Worm (Caenorhabditis elegans) whole organism, L4 larva: ENCODE measurements around the gene ZC250.5.

Source experiments
- D1046.2 ChIP-seq: fragments of 200-800 bp; sonication (Bioruptor generic); IDR thresholded peaks from 2 replicates; pipeline ENCODE4 v1.3.6; 2022; ENCODE audit warnings: missing genetic modification characterization, missing compliant biosample characterization
- F10B5.3 ChIP-seq: sonication (generic microtip); optimal IDR thresholded peaks from 2 replicates; lab custom pipeline; 2016; ENCODE audit warnings: mild to moderate bottlenecking, missing genetic modification characterization, missing compliant biosample characterization
- F37D6.2 ChIP-seq: sonication (generic microtip); optimal IDR thresholded peaks from 2 replicates; lab custom pipeline; 2016; ENCODE audit warnings: mild to moderate bottlenecking, missing genetic modification characterization, missing compliant biosample characterization
- F49E8.2 ChIP-seq: sonication (generic microtip); optimal IDR thresholded peaks from 2 replicates; lab custom pipeline; 2016; ENCODE audit warnings: missing compliant biosample characterization, mild to moderate bottlenecking, missing genetic modification characterization, borderline replicate concordance
- T26A8.4 ChIP-seq: fragments of 200-800 bp; sonication (Bioruptor generic); IDR thresholded peaks from 2 replicates; pipeline ENCODE4 v1.3.6; 2022; ENCODE audit warnings: missing genetic modification characterization, missing compliant biosample characterization
- Y75B8A.6 ChIP-seq: fragments of 200-800 bp; sonication (Bioruptor generic); IDR thresholded peaks from 2 replicates; pipeline ENCODE4 v1.3.6; 2022; ENCODE audit warnings: missing genetic modification reagents, missing genetic modification characterization, missing compliant biosample characterization
- aha-1 ChIP-seq: fragments of 150-350 bp; peaks from one replicate; lab custom pipeline; 2014; ENCODE audit warnings: missing biosample characterization, missing genetic modification characterization
- aly-2 ChIP-seq: sonication (generic microtip); optimal IDR thresholded peaks from 2 replicates; lab custom pipeline; 2018; ENCODE audit warnings: missing biosample characterization, missing genetic modification characterization
- ama-1 ChIP-seq: fragments of 150-350 bp; optimal IDR thresholded peaks from 2 replicates; lab custom pipeline; 2014; ENCODE audit warnings: inconsistent platforms, mixed read lengths
- arid-1 ChIP-seq: fragments of 200-800 bp; sonication (Bioruptor generic); conservative IDR thresholded peaks from 2 replicates; pipeline ENCODE4 v1.3.6; 2022; ENCODE audit warnings: missing genetic modification reagents, missing genetic modification characterization, missing compliant biosample characterization
- ceh-20 ChIP-seq: fragments of 200-800 bp; sonication (Bioruptor generic); IDR thresholded peaks from 2 replicates; pipeline ENCODE4 v1.3.6; 2022; ENCODE audit warnings: missing genetic modification reagents, missing genetic modification characterization, missing compliant biosample characterization
- ceh-62 ChIP-seq: sonication (generic microtip); optimal IDR thresholded peaks from 2 replicates; lab custom pipeline; 2017; ENCODE audit warnings: missing biosample characterization, missing genetic modification characterization
- ceh-82 ChIP-seq: sonication (generic microtip); optimal IDR thresholded peaks from 2 replicates; lab custom pipeline; 2017; ENCODE audit warnings: missing biosample characterization, missing genetic modification characterization
- ctbp-1 ChIP-seq: fragments of 200-800 bp; sonication (Bioruptor generic); IDR thresholded peaks from 2 replicates; pipeline ENCODE4 v1.3.6; 2022; ENCODE audit warnings: missing genetic modification reagents, missing genetic modification characterization, missing compliant biosample characterization
- dpl-1 ChIP-seq: fragments of 150-350 bp; optimal IDR thresholded peaks from 2 replicates; lab custom pipeline; 2014; ENCODE audit warnings: missing biosample characterization, missing genetic modification reagents, missing genetic modification characterization
- gei-8 ChIP-seq: fragments of 200-800 bp; sonication (Bioruptor generic); optimal IDR thresholded peaks from 2 replicates; lab custom pipeline; 2018; ENCODE audit warnings: mild to moderate bottlenecking, missing genetic modification characterization, missing compliant biosample characterization
- hlh-11 ChIP-seq: fragments of 200-800 bp; sonication (Bioruptor generic); optimal IDR thresholded peaks from 2 replicates; lab custom pipeline; 2018; ENCODE audit warnings: mild to moderate bottlenecking, missing genetic modification characterization, missing compliant biosample characterization
- hlh-30 ChIP-seq: sonication (generic microtip); optimal IDR thresholded peaks from 2 replicates; lab custom pipeline; 2017; ENCODE audit warnings: antibody characterized with exemption, mild to moderate bottlenecking, missing genetic modification characterization, missing compliant biosample characterization; ENCODE audit not compliant: insufficient read depth
- hmg-1.1 ChIP-seq: fragments of 200-800 bp; sonication (Bioruptor generic); IDR thresholded peaks from 2 replicates; pipeline ENCODE4 v1.3.6; 2022; ENCODE audit warnings: missing genetic modification reagents, missing genetic modification characterization, missing compliant biosample characterization
- jun-1 ChIP-seq: fragments of 150-350 bp; optimal IDR thresholded peaks from 2 replicates; lab custom pipeline; 2014; ENCODE audit warnings: missing biosample characterization, missing genetic modification reagents, missing genetic modification characterization
- lin-1 ChIP-seq: fragments of 200-800 bp; sonication (Bioruptor generic); IDR thresholded peaks from 2 replicates; pipeline ENCODE4 v1.3.6; 2022; ENCODE audit warnings: missing genetic modification reagents, missing genetic modification characterization, missing compliant biosample characterization
- lin-15B ChIP-seq: fragments of 150-350 bp; sonication (generic microtip); optimal IDR thresholded peaks from 3 replicates; lab custom pipeline; 2014; ENCODE audit warnings: missing biosample characterization, missing genetic modification characterization
- lin-29 ChIP-seq: fragments of 200-800 bp; sonication (Bioruptor generic); IDR thresholded peaks from 2 replicates; pipeline ENCODE4 v1.3.6; 2022; ENCODE audit warnings: missing genetic modification reagents, missing genetic modification characterization, missing compliant biosample characterization
- lin-38 ChIP-seq: fragments of 200-800 bp; sonication (Bioruptor generic); IDR thresholded peaks from 2 replicates; pipeline ENCODE4 v1.3.6; 2022; ENCODE audit warnings: missing genetic modification reagents, missing genetic modification characterization, missing compliant biosample characterization
- lin-39 ChIP-seq: fragments of 150-350 bp; optimal IDR thresholded peaks from 2 replicates; lab custom pipeline; 2014; ENCODE audit warnings: missing biosample characterization, missing genetic modification reagents, missing genetic modification characterization
- lsy-2 ChIP-seq, 2 experiments: fragments of 150-350 bp in 1 of 2; sonication (generic microtip) in 1 of 2; optimal IDR thresholded peaks; 2 replicates each; lab custom pipeline; 2014 to 2017; ENCODE audit warnings: missing biosample characterization in 2 of 2, missing genetic modification characterization in 2 of 2
- madf-5 ChIP-seq, 2 experiments: fragments of 200-800 bp; sonication (Bioruptor generic); IDR thresholded peaks; 2 replicates each; pipeline ENCODE4 v1.3.6; 2022; ENCODE audit warnings: missing compliant biosample characterization in 2 of 2, missing genetic modification characterization in 2 of 2
- mep-1 ChIP-seq: fragments of 150-350 bp; sonication (generic microtip); optimal IDR thresholded peaks from 3 replicates; lab custom pipeline; 2014; ENCODE audit warnings: missing biosample characterization, missing genetic modification characterization
- nhr-111 ChIP-seq: fragments of 200-800 bp; sonication (Bioruptor generic); optimal IDR thresholded peaks from 2 replicates; lab custom pipeline; 2018; ENCODE audit warnings: mild to moderate bottlenecking, missing genetic modification characterization, missing compliant biosample characterization
- nhr-28 ChIP-seq: fragments of 150-350 bp; optimal IDR thresholded peaks from 2 replicates; lab custom pipeline; 2014; ENCODE audit warnings: missing biosample characterization, missing genetic modification characterization
- nhr-42 ChIP-seq: fragments of 200-800 bp; sonication (Bioruptor generic); IDR thresholded peaks from 2 replicates; pipeline ENCODE4 v1.3.6; 2022; ENCODE audit warnings: missing genetic modification characterization, missing compliant biosample characterization
- nhr-48 ChIP-seq: sonication (generic microtip); optimal IDR thresholded peaks from 2 replicates; lab custom pipeline; 2016; ENCODE audit warnings: mild to moderate bottlenecking, missing genetic modification characterization, missing compliant biosample characterization
- nhr-6 ChIP-seq: fragments of 150-350 bp; optimal IDR thresholded peaks from 2 replicates; lab custom pipeline; 2014; ENCODE audit warnings: missing biosample characterization, missing genetic modification characterization
- pha-4 ChIP-seq, 2 experiments: fragments of 150-350 bp in 1 of 2; fragments of 200-800 bp in 1 of 2; sonication (Bioruptor generic) in 1 of 2; IDR thresholded peaks in 1 of 2; optimal IDR thresholded peaks in 1 of 2; 2 replicates each; pipeline versions ENCODE4 v1.3.6 to Lab custom; 2014 to 2022; ENCODE audit warnings: missing genetic modification characterization in 2 of 2, missing genetic modification reagents in 2 of 2, missing biosample characterization in 1 of 2, missing compliant biosample characterization in 1 of 2
- php-3 ChIP-seq: fragments of 200-800 bp; sonication (Bioruptor generic); IDR thresholded peaks from 2 replicates; pipeline ENCODE4 v1.3.6; 2022; ENCODE audit warnings: missing genetic modification reagents, missing genetic modification characterization, missing compliant biosample characterization
- saeg-2 ChIP-seq: fragments of 200-800 bp; sonication (Bioruptor generic); IDR thresholded peaks from 2 replicates; pipeline ENCODE4 v1.3.6; 2022; ENCODE audit warnings: missing genetic modification reagents, missing genetic modification characterization, missing compliant biosample characterization
- skn-1 ChIP-seq: fragments of 150-350 bp; optimal IDR thresholded peaks from 2 replicates; lab custom pipeline; 2014; ENCODE audit warnings: missing biosample characterization, missing genetic modification characterization
- snpc-4 ChIP-seq: fragments of 150-350 bp; optimal IDR thresholded peaks from 2 replicates; lab custom pipeline; 2014; ENCODE audit warnings: missing biosample characterization, missing genetic modification characterization
- spr-3 ChIP-seq: fragments of 200-800 bp; sonication (Bioruptor generic); optimal IDR thresholded peaks from 2 replicates; lab custom pipeline; 2018; ENCODE audit warnings: mild to moderate bottlenecking, missing genetic modification characterization, missing compliant biosample characterization
- tag-97 ChIP-seq: fragments of 200-800 bp; sonication (Bioruptor generic); IDR thresholded peaks from 2 replicates; pipeline ENCODE4 v1.3.6; 2022; ENCODE audit warnings: missing genetic modification characterization, missing compliant biosample characterization
- tra-1 ChIP-seq: fragments of 200-800 bp; sonication (Bioruptor generic); IDR thresholded peaks from 2 replicates; pipeline ENCODE4 v1.3.6; 2022; ENCODE audit warnings: missing genetic modification reagents, missing genetic modification characterization, missing compliant biosample characterization
- unc-62 ChIP-seq, 3 experiments: fragments of 150-350 bp in 1 of 3; sonication (generic microtip); optimal IDR thresholded peaks in 2 of 3; peaks in 1 of 3; 1 replicate in 1 of 3; 2 replicates in 2 of 3; lab custom pipeline; 2014 to 2017; ENCODE audit warnings: missing biosample characterization in 3 of 3, missing genetic modification characterization in 3 of 3, missing genetic modification reagents in 3 of 3, missing genotype in 1 of 3
- zfp-2 ChIP-seq: sonication (generic microtip); optimal IDR thresholded peaks from 2 replicates; lab custom pipeline; 2016; ENCODE audit warnings: mild to moderate bottlenecking, missing genetic modification characterization, missing compliant biosample characterization
- zfp-3 ChIP-seq: fragments of 200-800 bp; sonication (Bioruptor generic); conservative IDR thresholded peaks from 2 replicates; pipeline ENCODE4 v1.3.6; 2022; ENCODE audit warnings: missing genetic modification reagents, missing genetic modification characterization, missing compliant biosample characterization
- zip-2 ChIP-seq: fragments of 150-350 bp; optimal IDR thresholded peaks from 2 replicates; lab custom pipeline; 2014; ENCODE audit warnings: missing biosample characterization, missing genetic modification characterization
- ztf-7 ChIP-seq: fragments of 150-350 bp; optimal IDR thresholded peaks from 2 replicates; lab custom pipeline; 2014; ENCODE audit warnings: missing biosample characterization, missing genetic modification characterization

Gene ZC250.5

DNA sequence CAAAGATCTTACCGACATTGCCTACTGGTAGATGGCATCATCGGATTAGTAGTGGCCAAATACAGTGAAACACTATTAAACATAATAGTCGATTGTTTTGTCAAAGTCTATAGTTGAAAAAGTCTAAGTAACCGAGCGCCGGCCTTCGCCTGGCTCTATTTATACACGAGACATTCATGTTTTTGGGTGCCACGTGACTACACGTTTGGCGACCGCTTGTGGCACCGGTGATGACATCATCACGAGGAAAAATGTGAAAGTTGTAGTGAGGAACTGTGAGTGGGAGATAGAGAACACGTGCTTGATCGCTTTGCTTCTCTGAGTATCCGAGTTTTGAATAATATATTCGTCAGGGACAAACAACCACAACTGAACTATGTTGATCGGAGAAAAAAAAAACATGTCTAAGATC lies 38.8 kb downstream of the ZC250.5 start (continued):
- TF ChIP-seq zfp-2 (tag; lab: Kevin White, UChicago) (no peak), pha-4 (GFP tag; IDR thresholded peaks at IDR 0.05; lab: Robert Waterston, UW) (peak; percentile 53; the same call in 1 of the 2 replicates), pha-4 (tag; optimal IDR thresholded peaks at IDR 0.05; lab: Kevin White, UChicago) (no peak), arid-1 (no peak), spr-3 (no peak), hmg-1.1 (no peak; the same call in 1 of the 2 replicates), zfp-3 (GFP tag; lab: Robert Waterston, UW) (peak; percentile 8; the same call in 1 of the 2 replicates), jun-1 (tag; lab: Kevin White, UChicago) (peak; percentile 30), lin-1 (peak; percentile 65), ceh-20 (peak; percentile 79; the same call in 1 of the 2 replicates), ceh-82 (tag; lab: Kevin White, UChicago) (no peak), zip-2 (tag; lab: Kevin White, UChicago) (peak; percentile 45), lin-29 (peak; percentile 66; the same call in 1 of the 2 replicates), T26A8.4 (peak; percentile 33; the same call in 1 of the 2 replicates), lin-39 (tag; lab: Kevin White, UChicago) (no peak)

DNA sequence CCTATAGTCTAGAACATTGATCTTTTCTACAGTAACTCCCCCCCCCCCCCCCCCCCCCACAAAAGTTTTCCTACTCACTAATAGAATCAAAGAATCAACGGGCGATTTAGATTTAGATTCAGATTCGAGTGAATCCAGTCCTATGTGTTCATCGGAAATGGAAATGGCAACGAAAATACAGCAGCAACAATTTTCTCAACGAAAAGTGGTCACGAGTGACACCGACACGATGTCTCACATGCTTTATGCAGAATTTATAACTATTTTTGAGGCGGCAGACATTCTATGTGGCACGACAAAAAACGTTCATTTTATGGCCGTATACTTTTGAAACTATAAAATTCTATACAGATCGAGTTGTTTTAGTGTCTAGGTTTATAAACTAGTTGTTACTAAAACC lies 39.6 kb downstream of the ZC250.5 start:
- TF ChIP-seq ceh-62 (tag; lab: Kevin White, UChicago) (no peak), hlh-30 (tag; lab: Kevin White, UChicago) (peak; percentile 85)

DNA sequence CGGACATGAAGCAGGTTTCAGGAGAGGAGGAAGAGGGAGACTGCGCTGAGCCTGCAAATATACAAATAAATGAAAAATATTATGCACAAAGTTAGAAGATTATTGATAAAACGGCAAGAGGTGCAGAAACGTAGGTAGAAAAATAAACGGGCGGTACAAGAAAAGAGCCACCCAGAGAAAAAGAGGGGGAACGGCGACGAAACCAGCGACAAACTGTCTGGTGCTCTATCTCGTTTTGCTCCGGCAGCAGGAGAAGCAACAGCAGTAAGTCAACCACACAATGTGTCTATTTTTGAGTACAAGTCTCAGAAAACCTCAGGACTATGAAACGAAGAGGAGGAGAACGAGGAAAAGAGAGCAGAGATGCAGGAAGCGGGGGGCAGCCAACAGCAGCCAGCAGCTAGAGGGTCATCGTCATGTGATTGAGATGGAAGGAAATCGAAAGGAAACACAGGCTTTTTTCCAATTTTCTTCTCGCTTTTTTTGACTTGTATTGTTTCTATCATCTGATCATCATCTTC lies 40.2 kb downstream of the ZC250.5 start, which contains the start of gene F26F12.3:
TSS of gene F26F12.3 (minus strand) at position 51 of the 521 bp plus-strand sequence.
- TF ChIP-seq arid-1 (no peak), F49E8.2 (tag; lab: Kevin White, UChicago) (no peak), aly-2 (tag; lab: Kevin White, UChicago) (no peak), nhr-6 (tag; lab: Kevin White, UChicago) (no peak), nhr-111 (GFP tag; lab: Kevin White, UChicago) (no peak), php-3 (GFP tag; lab: Robert Waterston, UW) (peak; percentile 34; the same call in 1 of the 2 replicates), nhr-28 (tag; lab: Kevin White, UChicago) (peak; percentile 88), Y75B8A.6 (GFP tag; lab: Robert Waterston, UW) (no peak), madf-5 (GFP tag; IDR thresholded peaks at IDR 0.05; lab: Robert Waterston, UW) (no peak), tra-1 (GFP tag; lab: Robert Waterston, UW) (0 out of 2 replicates have a peak, but pooled peaks have one; percentile 38), F10B5.3 (tag; lab: Kevin White, UChicago) (no peak), tag-97 (no peak), aha-1 (tag; lab: Kevin White, UChicago) (peak; percentile 30), unc-62 (GFP tag; optimal IDR thresholded peaks at IDR 0.05 in 1 of 2; lab: Kevin White, UChicago) (no peak), unc-62 (tag; optimal IDR thresholded peaks at IDR 0.05; lab: Kevin White, UChicago) (no peak), D1046.2 (GFP tag; lab: Robert Waterston, UW) (no peak), mep-1 (tag; lab: Kevin White, UChicago) (peak; percentile 69), lin-15B (tag; lab: Kevin White, UChicago) (no peak), ama-1 (peak; percentile 23), pha-4 (GFP tag; IDR thresholded peaks at IDR 0.05; lab: Robert Waterston, UW) (peak; percentile 72), pha-4 (tag; optimal IDR thresholded peaks at IDR 0.05; lab: Kevin White, UChicago) (no peak), spr-3 (no peak), dpl-1 (peak; percentile 12), skn-1 (no peak), F37D6.2 (tag; lab: Kevin White, UChicago) (no peak), ztf-7 (peak; percentile 6), nhr-42 (no peak), saeg-2 (GFP tag; lab: Robert Waterston, UW) (peak; percentile 58; the same call in 1 of the 2 replicates), lin-29 (0 out of 2 replicates have a peak, but pooled peaks have one; percentile 49), gei-8 (GFP tag; lab: Kevin White, UChicago) (no peak), nhr-48 (tag; lab: Kevin White, UChicago) (peak; percentile 88), snpc-4 (tag; lab: Kevin White, UChicago) (no peak), lin-38 (GFP tag; lab: Robert Waterston, UW) (peak; percentile 45), ctbp-1 (GFP tag; lab: Robert Waterston, UW) (peak; percentile 79), ceh-62 (tag; lab: Kevin White, UChicago) (no peak), lsy-2 (tag; optimal IDR thresholded peaks at IDR 0.05; lab: Kevin White, UChicago) (peak in 1 of 2 experiments; percentile 63), zfp-2 (tag; lab: Kevin White, UChicago) (no peak), hlh-11 (tag; lab: Kevin White, UChicago) (peak; percentile 91)
